Worm (Caenorhabditis elegans) whole organism, young adult: Measurements from ENCODE around the gene hcp-3.

Experiments used
- B0336.3 ChIP-seq: fragments of 200-800 bp; sonication (Bioruptor generic); IDR thresholded peaks from 2 replicates; pipeline ENCODE4 v1.3.6; 2022; ENCODE audit warnings: missing genetic modification characterization, missing compliant biosample characterization
- C06A6.2 ChIP-seq: fragments of 200-800 bp; sonication (Bioruptor generic); conservative IDR thresholded peaks from 2 replicates; pipeline ENCODE4 v1.3.6; 2022; ENCODE audit warnings: missing genetic modification characterization, missing compliant biosample characterization
- C17E4.6 ChIP-seq: fragments of 200-800 bp; sonication (Bioruptor generic); IDR thresholded peaks from 2 replicates; pipeline ENCODE4 v1.3.6; 2022; ENCODE audit warnings: missing genetic modification reagents, missing genetic modification characterization, missing compliant biosample characterization
- D2030.7 ChIP-seq: fragments of 200-800 bp; sonication (Bioruptor generic); IDR thresholded peaks from 2 replicates; pipeline ENCODE4 v1.3.6; 2022; ENCODE audit warnings: missing genetic modification reagents, missing genetic modification characterization, missing compliant biosample characterization
- F52B5.7 ChIP-seq: sonication (generic microtip); optimal IDR thresholded peaks from 2 replicates; lab custom pipeline; 2016; ENCODE audit warnings: mild to moderate bottlenecking, missing genetic modification characterization, missing compliant biosample characterization
- F57A8.1 ChIP-seq: fragments of 200-800 bp; sonication (Bioruptor generic); optimal IDR thresholded peaks from 2 replicates; lab custom pipeline; 2018; ENCODE audit warnings: mild to moderate bottlenecking, missing genetic modification characterization, moderate library complexity, missing compliant biosample characterization
- T07F8.4 ChIP-seq: sonication (generic microtip); optimal IDR thresholded peaks from 2 replicates; lab custom pipeline; 2016; ENCODE audit warnings: mild to moderate bottlenecking, missing genetic modification characterization, moderate library complexity, missing compliant biosample characterization
- Y53G8AR.9 ChIP-seq: fragments of 200-800 bp; sonication (Bioruptor generic); conservative IDR thresholded peaks from 2 replicates; pipeline ENCODE4 v1.3.6; 2022; ENCODE audit warnings: missing genetic modification reagents, missing genetic modification characterization, missing compliant biosample characterization
- Y95B8A.8 ChIP-seq: fragments of 200-800 bp; sonication (Bioruptor generic); IDR thresholded peaks from 2 replicates; pipeline ENCODE4 v1.3.6; 2022; ENCODE audit warnings: missing genetic modification reagents, missing genetic modification characterization, missing compliant biosample characterization
- ZK185.1 ChIP-seq: sonication (generic microtip); optimal IDR thresholded peaks from 2 replicates; lab custom pipeline; 2016; ENCODE audit warnings: mild to moderate bottlenecking, missing genetic modification characterization, missing compliant biosample characterization; ENCODE audit not compliant: poor library complexity, severe bottlenecking
- akir-1 ChIP-seq: fragments of 200-800 bp; sonication (Bioruptor generic); optimal IDR thresholded peaks from 2 replicates; lab custom pipeline; 2018; ENCODE audit warnings: mild to moderate bottlenecking, missing genetic modification characterization, moderate library complexity, missing compliant biosample characterization
- ama-1 ChIP-seq, 3 experiments: fragments of 150-350 bp in 1 of 3; sonication (generic microtip) in 2 of 3; optimal IDR thresholded peaks; 2 replicates each; lab custom pipeline; 2014 to 2018; ENCODE audit warnings: missing biosample characterization in 2 of 3, missing genetic modification characterization in 2 of 3, missing genetic modification reagents in 2 of 3
- aptf-2 ChIP-seq: fragments of 200-800 bp; sonication (Bioruptor generic); conservative IDR thresholded peaks from 2 replicates; pipeline ENCODE4 v1.3.6; 2022; ENCODE audit warnings: missing genetic modification reagents, missing genetic modification characterization, missing compliant biosample characterization
- athp-1 ChIP-seq: sonication (generic microtip); optimal IDR thresholded peaks from 2 replicates; lab custom pipeline; 2017; ENCODE audit warnings: mild to moderate bottlenecking, missing genetic modification characterization, missing compliant biosample characterization
- attf-5 ChIP-seq: fragments of 200-800 bp; sonication (Bioruptor generic); optimal IDR thresholded peaks from 2 replicates; lab custom pipeline; 2018; ENCODE audit warnings: mild to moderate bottlenecking, missing genetic modification characterization, missing compliant biosample characterization
- dox-1 ChIP-seq: fragments of 200-800 bp; sonication (Bioruptor generic); IDR thresholded peaks from 2 replicates; pipeline ENCODE4 v1.3.6; 2022; ENCODE audit warnings: missing genetic modification reagents, missing genetic modification characterization, missing compliant biosample characterization
- dpff-1 ChIP-seq: sonication (generic microtip); optimal IDR thresholded peaks from 2 replicates; lab custom pipeline; 2017; ENCODE audit warnings: mild to moderate bottlenecking, missing genetic modification characterization, missing compliant biosample characterization
- egl-18 ChIP-seq: fragments of 200-800 bp; sonication (Bioruptor generic); IDR thresholded peaks from 2 replicates; pipeline ENCODE4 v1.3.6; 2022; ENCODE audit warnings: missing genetic modification reagents, missing genetic modification characterization, missing compliant biosample characterization
- hlh-26 ChIP-seq: fragments of 200-800 bp; sonication (Bioruptor generic); conservative IDR thresholded peaks from 2 replicates; pipeline ENCODE4 v1.3.6; 2022; ENCODE audit warnings: missing genetic modification reagents, missing genetic modification characterization, missing compliant biosample characterization
- hmg-20 ChIP-seq: fragments of 200-800 bp; sonication (Bioruptor generic); IDR thresholded peaks from 2 replicates; pipeline ENCODE4 v1.3.6; 2022; ENCODE audit warnings: missing genetic modification reagents, missing genetic modification characterization, missing compliant biosample characterization
- hrde-1 ChIP-seq: sonication (generic microtip); optimal IDR thresholded peaks from 2 replicates; lab custom pipeline; 2016; ENCODE audit warnings: missing genetic modification characterization, mild to moderate bottlenecking, missing compliant biosample characterization, moderate library complexity, missing genotype, missing genetic modification reagents, borderline replicate concordance
- let-607 ChIP-seq, 2 experiments: fragments of 200-800 bp in 1 of 2; sonication (Bioruptor generic) in 1 of 2; sonication (generic microtip) in 1 of 2; optimal IDR thresholded peaks; 2 replicates each; lab custom pipeline; 2016 to 2018; ENCODE audit warnings: mild to moderate bottlenecking in 2 of 2, missing compliant biosample characterization in 2 of 2, missing genetic modification characterization in 2 of 2, moderate library complexity in 2 of 2, missing genotype in 1 of 2
- lin-54 ChIP-seq: fragments of 200-800 bp; sonication (Bioruptor generic); optimal IDR thresholded peaks from 2 replicates; lab custom pipeline; 2018; ENCODE audit warnings: mild to moderate bottlenecking, missing genetic modification characterization, missing compliant biosample characterization
- lir-1 ChIP-seq: fragments of 200-800 bp; sonication (Bioruptor generic); conservative IDR thresholded peaks from 2 replicates; pipeline ENCODE4 v1.3.6; 2022; ENCODE audit warnings: missing genetic modification reagents, missing genetic modification characterization, missing compliant biosample characterization
- lsl-1 ChIP-seq: fragments of 200-800 bp; sonication (Bioruptor generic); optimal IDR thresholded peaks from 2 replicates; lab custom pipeline; 2018; ENCODE audit warnings: mild to moderate bottlenecking, missing genetic modification characterization, moderate library complexity, missing compliant biosample characterization
- lsy-27 ChIP-seq: sonication (generic microtip); optimal IDR thresholded peaks from 2 replicates; lab custom pipeline; 2017; ENCODE audit warnings: missing genetic modification characterization, mild to moderate bottlenecking, missing compliant biosample characterization, antibody characterized with exemption, missing genotype, borderline replicate concordance; ENCODE audit not compliant: insufficient read depth
- madf-10 ChIP-seq: sonication (generic microtip); optimal IDR thresholded peaks from 2 replicates; lab custom pipeline; 2016; ENCODE audit warnings: mild to moderate bottlenecking, missing genetic modification characterization, missing compliant biosample characterization
- mel-28 ChIP-seq: sonication (generic microtip); optimal IDR thresholded peaks from 2 replicates; lab custom pipeline; 2016; ENCODE audit warnings: borderline replicate concordance, mild to moderate bottlenecking, missing genetic modification characterization, missing compliant biosample characterization
- mxl-1 ChIP-seq: sonication (generic microtip); optimal IDR thresholded peaks from 2 replicates; lab custom pipeline; 2016; ENCODE audit warnings: missing genetic modification characterization, missing compliant biosample characterization
- nfya-2 ChIP-seq: fragments of 200-800 bp; sonication (Bioruptor generic); IDR thresholded peaks from 2 replicates; pipeline ENCODE4 v1.3.6; 2022; ENCODE audit warnings: missing genetic modification reagents, missing genetic modification characterization, missing compliant biosample characterization
- nfyb-1 ChIP-seq: fragments of 200-800 bp; sonication (Bioruptor generic); IDR thresholded peaks from 2 replicates; pipeline ENCODE4 v1.3.6; 2022; ENCODE audit warnings: missing genetic modification reagents, missing genetic modification characterization, missing compliant biosample characterization
- nhr-120 ChIP-seq: fragments of 200-800 bp; sonication (Bioruptor generic); IDR thresholded peaks from 2 replicates; pipeline ENCODE4 v1.3.6; 2022; ENCODE audit warnings: missing genetic modification characterization, missing compliant biosample characterization
- nhr-80 ChIP-seq: sonication (generic microtip); optimal IDR thresholded peaks from 2 replicates; lab custom pipeline; 2016; ENCODE audit warnings: missing genetic modification characterization, missing compliant biosample characterization
- nhr-90 ChIP-seq: sonication (generic microtip); optimal IDR thresholded peaks from 2 replicates; lab custom pipeline; 2016; ENCODE audit warnings: missing genotype, mild to moderate bottlenecking, missing genetic modification characterization, missing compliant biosample characterization
- pbrm-1 ChIP-seq: fragments of 200-800 bp; sonication (Bioruptor generic); IDR thresholded peaks from 2 replicates; pipeline ENCODE4 v1.3.6; 2022; ENCODE audit warnings: missing genetic modification reagents, missing genetic modification characterization, missing compliant biosample characterization
- rec-8 ChIP-seq, 2 experiments: sonication (generic microtip); optimal IDR thresholded peaks; 2 replicates each; lab custom pipeline; 2016; ENCODE audit warnings: mild to moderate bottlenecking in 2 of 2, missing genetic modification characterization in 2 of 2, missing genetic modification reagents in 2 of 2, missing genotype in 2 of 2, missing biosample characterization in 1 of 2, missing compliant biosample characterization in 1 of 2, moderate library complexity in 1 of 2
- rpc-1 ChIP-seq, 2 experiments: fragments of 150-350 bp in 1 of 2; sonication (generic microtip) in 1 of 2; optimal IDR thresholded peaks; 2 replicates each; lab custom pipeline; 2014 to 2018; ENCODE audit warnings: missing biosample characterization in 1 of 2, missing genetic modification characterization in 1 of 2, missing genetic modification reagents in 1 of 2, missing genotype in 1 of 2
- sea-2 ChIP-seq: fragments of 200-800 bp; sonication (Bioruptor generic); IDR thresholded peaks from 2 replicates; pipeline ENCODE4 v1.3.6; 2022; ENCODE audit warnings: missing genetic modification characterization, missing compliant biosample characterization
- snpc-1.3 ChIP-seq: sonication (generic microtip); optimal IDR thresholded peaks from 2 replicates; lab custom pipeline; 2017; ENCODE audit warnings: missing genetic modification characterization, mild to moderate bottlenecking, missing compliant biosample characterization, antibody characterized with exemption, moderate library complexity, missing genotype, missing genetic modification reagents; ENCODE audit not compliant: insufficient read depth
- snpc-3.4 ChIP-seq: sonication (generic microtip); optimal IDR thresholded peaks from 2 replicates; lab custom pipeline; 2017; ENCODE audit warnings: missing genetic modification characterization, mild to moderate bottlenecking, missing compliant biosample characterization, antibody characterized with exemption, moderate library complexity, missing genotype, missing genetic modification reagents
- tbp1 ChIP-seq: fragments of 200-800 bp; sonication (Bioruptor generic); optimal IDR thresholded peaks from 2 replicates; lab custom pipeline; 2018; ENCODE audit warnings: mild to moderate bottlenecking, missing genetic modification characterization, missing compliant biosample characterization
- unc-62 ChIP-seq: fragments of 150-350 bp; optimal IDR thresholded peaks from 2 replicates; lab custom pipeline; 2014; ENCODE audit warnings: missing biosample characterization, missing genetic modification reagents, missing genetic modification characterization
- ztf-18 ChIP-seq: sonication (generic microtip); optimal IDR thresholded peaks from 2 replicates; lab custom pipeline; 2016; ENCODE audit warnings: missing genotype, mild to moderate bottlenecking, missing genetic modification characterization, missing compliant biosample characterization
- ztf-25 ChIP-seq: fragments of 200-800 bp; sonication (Bioruptor generic); IDR thresholded peaks from 2 replicates; pipeline ENCODE4 v1.3.6; 2022; ENCODE audit warnings: missing genetic modification reagents, missing genetic modification characterization, missing compliant biosample characterization
- ztf-26 ChIP-seq: sonication (generic microtip); optimal IDR thresholded peaks from 2 replicates; lab custom pipeline; 2017; ENCODE audit warnings: missing genetic modification characterization, missing compliant biosample characterization
- ztf-3 ChIP-seq: fragments of 200-800 bp; sonication (Bioruptor generic); optimal IDR thresholded peaks from 2 replicates; lab custom pipeline; 2018; ENCODE audit warnings: mild to moderate bottlenecking, missing genetic modification characterization, missing compliant biosample characterization

The hcp-3 gene

DNA sequence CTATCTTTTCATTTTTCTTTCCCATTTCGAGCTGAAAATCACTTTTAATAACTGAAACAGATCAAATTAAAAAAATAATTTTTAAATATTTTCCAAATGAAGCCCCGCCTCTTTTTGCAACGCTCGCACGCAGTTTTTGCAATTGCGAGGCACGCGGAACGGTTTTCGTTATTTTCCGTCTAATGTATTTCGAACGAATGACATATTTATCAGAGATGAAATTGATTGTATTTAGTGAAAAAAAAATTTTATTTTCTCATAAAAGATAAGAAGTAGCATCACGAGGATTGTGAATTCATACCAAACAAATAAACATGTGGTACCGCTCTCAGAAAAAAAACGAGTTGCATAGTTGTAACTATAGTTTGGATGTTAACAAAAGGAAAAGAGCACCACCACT lies 13.6 kb upstream of the hcp-3 start, which contains the start of gene rpac-19 (continued):
- TF ChIP-seq snpc-3.4 (tag; lab: Kevin White, UChicago) (peak; percentile 50), let-607 (tag; optimal IDR thresholded peaks at IDR 0.05; lab: Kevin White, UChicago) (peak; percentile 32 to 78), egl-18 (GFP tag; lab: Robert Waterston, UW) (no peak), nhr-90 (peak; percentile 28), ztf-25 (0 out of 2 replicates have a peak, but pooled peaks have one; percentile 56), nhr-120 (no peak), C06A6.2 (GFP tag; lab: Robert Waterston, UW) (peak; percentile 62; the same call in 1 of the 2 replicates), mxl-1 (tag; lab: Kevin White, UChicago) (peak; percentile 31), lsy-27 (tag; lab: Kevin White, UChicago) (no peak), F57A8.1 (GFP tag; lab: Kevin White, UChicago) (no peak), akir-1 (GFP tag; lab: Kevin White, UChicago) (no peak), nhr-80 (tag; lab: Kevin White, UChicago) (peak; percentile 62), dpff-1 (tag; lab: Kevin White, UChicago) (no peak), ztf-18 (peak; percentile 75), F52B5.7 (peak; percentile 65), Y95B8A.8 (GFP tag; lab: Robert Waterston, UW) (peak; percentile 90), lin-54 (GFP tag; lab: Kevin White, UChicago) (peak; percentile 80), mel-28 (tag; lab: Kevin White, UChicago) (peak; percentile 30), ztf-3 (GFP tag; lab: Kevin White, UChicago) (peak; percentile 20), pbrm-1 (peak; percentile 85), unc-62 (GFP tag; lab: Kevin White, UChicago) (no peak), Y53G8AR.9 (peak; percentile 82; the same call in 1 of the 2 replicates), attf-5 (peak; percentile 79), tbp1 (peak; percentile 65), rec-8 (tag; optimal IDR thresholded peaks at IDR 0.05; lab: Kevin White, UChicago) (peak in 1 of 2 experiments; percentile 57), ZK185.1 (tag; lab: Kevin White, UChicago) (peak; percentile 81), athp-1 (tag; lab: Kevin White, UChicago) (peak; percentile 83), snpc-1.3 (peak; percentile 53), rpc-1 (optimal IDR thresholded peaks at IDR 0.05; lab: Kevin White, UChicago) (peak; percentile 37), rpc-1 (tag; optimal IDR thresholded peaks at IDR 0.05; lab: Kevin White, UChicago) (no peak), hmg-20 (no peak), madf-10 (tag; lab: Kevin White, UChicago) (peak; percentile 80), lir-1 (GFP tag; lab: Robert Waterston, UW) (no peak), hrde-1 (tag; lab: Kevin White, UChicago) (peak; percentile 79), ama-1 (optimal IDR thresholded peaks at IDR 0.05; lab: Kevin White, UChicago) (peak; percentile 74), ama-1 (GFP tag; optimal IDR thresholded peaks at IDR 0.05; lab: Kevin White, UChicago) (peak in 1 of 2 experiments; percentile 77), C17E4.6 (peak; percentile 48; the same call in 1 of the 2 replicates), D2030.7 (GFP tag; lab: Robert Waterston, UW) (peak; percentile 32; the same call in 1 of the 2 replicates), lsl-1 (peak; percentile 57), hlh-26 (GFP tag; lab: Robert Waterston, UW) (no peak), dox-1 (no peak), T07F8.4 (tag; lab: Kevin White, UChicago) (peak; percentile 30), nfya-2 (GFP tag; lab: Robert Waterston, UW) (no peak), aptf-2 (0 out of 2 replicates have a peak, but pooled peaks have one; percentile 31), B0336.3 (GFP tag; lab: Robert Waterston, UW) (peak; percentile 76), ztf-26 (tag; lab: Kevin White, UChicago) (peak; percentile 76), nfyb-1 (GFP tag; lab: Robert Waterston, UW) (peak; percentile 83; the same call in 1 of the 2 replicates), sea-2 (GFP tag; lab: Robert Waterston, UW) (no peak)
